Worm (Caenorhabditis elegans) whole organism, mixed stage, embryonic: ENCODE data around the gene R06F6.14.

Experiments used
- M03D4.4 ChIP-seq: sonication (generic microtip); optimal IDR thresholded peaks from 2 replicates; lab custom pipeline; 2017; ENCODE audit warnings: mild to moderate bottlenecking, missing genetic modification characterization, missing compliant biosample characterization
- bed-3 ChIP-seq: fragments of 200-800 bp; sonication (Bioruptor generic); optimal IDR thresholded peaks from 3 replicates; lab custom pipeline; 2018; ENCODE audit warnings: mild to moderate bottlenecking, missing genetic modification characterization, moderate library complexity, missing compliant biosample characterization
- blmp-1 ChIP-seq: fragments of 150-350 bp; optimal IDR thresholded peaks from 2 replicates; lab custom pipeline; 2014; ENCODE audit warnings: missing biosample characterization, missing genetic modification characterization
- ceh-39 ChIP-seq: fragments of 150-350 bp; optimal IDR thresholded peaks from 2 replicates; lab custom pipeline; 2014; ENCODE audit warnings: missing biosample characterization, missing genetic modification characterization
- ceh-43 ChIP-seq: fragments of 200-800 bp; sonication (Bioruptor generic); optimal IDR thresholded peaks from 2 replicates; lab custom pipeline; 2018; ENCODE audit warnings: mild to moderate bottlenecking, missing genetic modification characterization, moderate library complexity, missing compliant biosample characterization
- ceh-83 ChIP-seq: fragments of 200-800 bp; sonication (Bioruptor generic); optimal IDR thresholded peaks from 2 replicates; lab custom pipeline; 2018; ENCODE audit warnings: mild to moderate bottlenecking, missing genetic modification characterization, missing compliant biosample characterization
- ces-1 ChIP-seq: fragments of 150-350 bp; optimal IDR thresholded peaks from 2 replicates; lab custom pipeline; 2014; ENCODE audit warnings: missing biosample characterization, missing genetic modification reagents, missing genetic modification characterization
- cnd-1 ChIP-seq: fragments of 200-800 bp; sonication (Bioruptor generic); optimal IDR thresholded peaks from 2 replicates; lab custom pipeline; 2018; ENCODE audit warnings: mild to moderate bottlenecking, missing genetic modification characterization, missing compliant biosample characterization
- drap-1 ChIP-seq: fragments of 200-800 bp; sonication (Bioruptor generic); optimal IDR thresholded peaks from 3 replicates; lab custom pipeline; 2018; ENCODE audit warnings: mild to moderate bottlenecking, missing genetic modification characterization, missing compliant biosample characterization
- elt-1 ChIP-seq: sonication (generic microtip); optimal IDR thresholded peaks from 2 replicates; lab custom pipeline; 2017; ENCODE audit warnings: missing genetic modification characterization, mild to moderate bottlenecking, missing compliant biosample characterization, antibody characterized with exemption, moderate library complexity, borderline replicate concordance; ENCODE audit not compliant: insufficient read depth
- elt-3 ChIP-seq: fragments of 150-350 bp; optimal IDR thresholded peaks from 2 replicates; lab custom pipeline; 2014; ENCODE audit warnings: missing biosample characterization, missing genetic modification characterization
- flh-1 ChIP-seq: fragments of 200-800 bp; sonication (Bioruptor generic); optimal IDR thresholded peaks from 2 replicates; lab custom pipeline; 2018; ENCODE audit warnings: mild to moderate bottlenecking, missing genetic modification characterization, moderate library complexity, missing compliant biosample characterization
- ham-2 ChIP-seq: fragments of 200-800 bp; sonication (Bioruptor generic); optimal IDR thresholded peaks from 2 replicates; lab custom pipeline; 2018; ENCODE audit warnings: mild to moderate bottlenecking, missing genetic modification characterization, missing compliant biosample characterization
- hlh-1 ChIP-seq: fragments of 150-350 bp; optimal IDR thresholded peaks from 2 replicates; lab custom pipeline; 2014; ENCODE audit warnings: missing biosample characterization, missing genetic modification reagents, missing genetic modification characterization
- lin-13 ChIP-seq: fragments of 150-350 bp; optimal IDR thresholded peaks from 2 replicates; lab custom pipeline; 2014; ENCODE audit warnings: missing biosample characterization, missing genetic modification characterization
- lin-32 ChIP-seq: fragments of 200-800 bp; sonication (Bioruptor generic); optimal IDR thresholded peaks from 2 replicates; lab custom pipeline; 2018; ENCODE audit warnings: mild to moderate bottlenecking, missing genetic modification characterization, missing compliant biosample characterization
- lsy-2 ChIP-seq: fragments of 150-350 bp; optimal IDR thresholded peaks from 2 replicates; lab custom pipeline; 2014; ENCODE audit warnings: missing biosample characterization, missing genetic modification characterization
- mab-5 ChIP-seq: fragments of 150-350 bp; optimal IDR thresholded peaks from 2 replicates; lab custom pipeline; 2014; ENCODE audit warnings: missing biosample characterization, missing genetic modification characterization
- mep-1 ChIP-seq: fragments of 150-350 bp; optimal IDR thresholded peaks from 2 replicates; lab custom pipeline; 2017; ENCODE audit warnings: missing biosample characterization, missing genetic modification reagents, missing genetic modification characterization, inconsistent platforms
- mls-2 ChIP-seq: sonication (generic microtip); optimal IDR thresholded peaks from 2 replicates; lab custom pipeline; 2016; ENCODE audit warnings: mild to moderate bottlenecking, missing genetic modification characterization, moderate library complexity, missing compliant biosample characterization
- nhr-12 ChIP-seq: fragments of 150-350 bp; optimal IDR thresholded peaks from 2 replicates; lab custom pipeline; 2014; ENCODE audit warnings: missing biosample characterization, missing genetic modification characterization
- nhr-2 ChIP-seq: fragments of 150-350 bp; optimal IDR thresholded peaks from 2 replicates; lab custom pipeline; 2014; ENCODE audit warnings: missing biosample characterization, missing genetic modification characterization
- nhr-237 ChIP-seq: fragments of 150-350 bp; optimal IDR thresholded peaks from 2 replicates; lab custom pipeline; 2014; ENCODE audit warnings: missing biosample characterization, missing genetic modification characterization
- nhr-28 ChIP-seq: fragments of 150-350 bp; optimal IDR thresholded peaks from 2 replicates; lab custom pipeline; 2014; ENCODE audit warnings: missing biosample characterization, missing genetic modification characterization
- nhr-76 ChIP-seq: sonication (generic microtip); optimal IDR thresholded peaks from 2 replicates; lab custom pipeline; 2017; ENCODE audit warnings: missing biosample characterization, missing genetic modification characterization
- pha-4 ChIP-seq: fragments of 150-350 bp; optimal IDR thresholded peaks from 2 replicates; lab custom pipeline; 2018; ENCODE audit warnings: missing biosample characterization, missing genetic modification reagents, missing genetic modification characterization
- sem-2 ChIP-seq: fragments of 200-800 bp; sonication (Bioruptor generic); optimal IDR thresholded peaks from 2 replicates; lab custom pipeline; 2018; ENCODE audit warnings: mild to moderate bottlenecking, missing genetic modification characterization, missing compliant biosample characterization
- snpc-4 ChIP-seq: fragments of 150-350 bp; optimal IDR thresholded peaks from 2 replicates; lab custom pipeline; 2014; ENCODE audit warnings: missing biosample characterization, missing genetic modification characterization
- sptf-1 ChIP-seq: sonication (generic microtip); optimal IDR thresholded peaks from 2 replicates; lab custom pipeline; 2017; ENCODE audit warnings: mild to moderate bottlenecking, missing genetic modification characterization, moderate library complexity, missing compliant biosample characterization
- tbx-8 ChIP-seq: fragments of 200-800 bp; sonication (Bioruptor generic); optimal IDR thresholded peaks from 2 replicates; lab custom pipeline; 2018; ENCODE audit warnings: mild to moderate bottlenecking, missing genetic modification characterization, moderate library complexity, missing compliant biosample characterization
- unc-120 ChIP-seq: sonication (generic microtip); optimal IDR thresholded peaks from 2 replicates; lab custom pipeline; 2017; ENCODE audit warnings: missing genetic modification characterization, missing compliant biosample characterization; ENCODE audit not compliant: poor library complexity, severe bottlenecking
- unc-39 ChIP-seq: fragments of 150-350 bp; optimal IDR thresholded peaks from 2 replicates; lab custom pipeline; 2014; ENCODE audit warnings: missing biosample characterization, missing genetic modification characterization
- unc-62 ChIP-seq: fragments of 150-350 bp; optimal IDR thresholded peaks from 2 replicates; lab custom pipeline; 2014; ENCODE audit warnings: missing biosample characterization, missing genetic modification reagents, missing genetic modification characterization
- zip-8 ChIP-seq: fragments of 150-350 bp; optimal IDR thresholded peaks from 2 replicates; lab custom pipeline; 2014; ENCODE audit warnings: missing biosample characterization, missing genetic modification characterization
- ztf-11 ChIP-seq: fragments of 150-350 bp; optimal IDR thresholded peaks from 2 replicates; lab custom pipeline; 2014; ENCODE audit warnings: missing biosample characterization, missing genetic modification characterization

Gene R06F6.14

ce11 chrII:10840067-10840466, 31.0 kb downstream of the R06F6.14 start:
- TF ChIP-seq lsy-2 = peak; percentile 59
- TF ChIP-seq lin-13 = peak; percentile 74
- no peak for TF ChIP-seq nhr-12 (tag; lab: Kevin White, UChicago)
- no peak for TF ChIP-seq ces-1
- TF ChIP-seq elt-3 (tag; lab: Kevin White, UChicago) = no peak
- no peak for TF ChIP-seq snpc-4
- no peak for TF ChIP-seq blmp-1 (tag; lab: Kevin White, UChicago)
- TF ChIP-seq nhr-237 (tag; lab: Kevin White, UChicago) = no peak
- TF ChIP-seq ztf-11 = peak; percentile 49
- peak; percentile 63 for TF ChIP-seq nhr-28 (tag; lab: Kevin White, UChicago)
- no peak for TF ChIP-seq mab-5 (tag; lab: Kevin White, UChicago)
- TF ChIP-seq unc-39 = peak; percentile 43
- TF ChIP-seq mls-2 = peak; percentile 98
- peak; percentile 97 for TF ChIP-seq cnd-1
- TF ChIP-seq ham-2 (GFP tag; lab: Kevin White, UChicago) = peak; percentile 91
- TF ChIP-seq sem-2 (GFP tag; lab: Kevin White, UChicago) = peak; percentile 94
- peak; percentile 84 for TF ChIP-seq unc-120 (tag; lab: Kevin White, UChicago)
- TF ChIP-seq lin-32 (GFP tag; lab: Kevin White, UChicago) = peak; percentile 90
- TF ChIP-seq zip-8 (tag; lab: Kevin White, UChicago) = no peak
- peak; percentile 83 for TF ChIP-seq flh-1 (GFP tag; lab: Kevin White, UChicago)
- TF ChIP-seq drap-1 (GFP tag; lab: Kevin White, UChicago) = peak; percentile 94
- TF ChIP-seq elt-1 = no peak
- peak; percentile 12 for TF ChIP-seq unc-62 (GFP tag; lab: Kevin White, UChicago)
- TF ChIP-seq M03D4.4 (tag; lab: Kevin White, UChicago) = peak; percentile 95
- peak; percentile 83 for TF ChIP-seq pha-4 (tag; lab: Kevin White, UChicago)
- no peak for TF ChIP-seq nhr-76
- TF ChIP-seq ceh-39 (tag; lab: Kevin White, UChicago) = peak; percentile 33
- peak; percentile 92 for TF ChIP-seq ceh-43 (GFP tag; lab: Kevin White, UChicago)
- TF ChIP-seq nhr-2 (tag; lab: Kevin White, UChicago) = no peak
- peak; percentile 97 for TF ChIP-seq tbx-8 (GFP tag; lab: Kevin White, UChicago)
- peak; percentile 99 for TF ChIP-seq ceh-83
- TF ChIP-seq hlh-1 (tag; lab: Kevin White, UChicago) = peak; percentile 23
- peak; percentile 82 for TF ChIP-seq bed-3
- peak; percentile 96 for TF ChIP-seq sptf-1
- peak; percentile 23 for TF ChIP-seq mep-1 (tag; lab: Kevin White, UChicago)
- TF ChIP-seq, all 35 proteins: peak for 24

- TF ChIP-seq nhr-237 (tag; lab: Kevin White, UChicago) (no peak), lin-13 (no peak), flh-1 (GFP tag; lab: Kevin White, UChicago) (no peak), mab-5 (tag; lab: Kevin White, UChicago) (no peak), nhr-2 (tag; lab: Kevin White, UChicago) (no peak)
These were observed 34.4 kb downstream of the R06F6.14 start, which contains the start of gene M106.8 for ce11 chrII:10843527-10843926. TSS of gene M106.8 (minus strand) at chrII:10843627.

DNA sequence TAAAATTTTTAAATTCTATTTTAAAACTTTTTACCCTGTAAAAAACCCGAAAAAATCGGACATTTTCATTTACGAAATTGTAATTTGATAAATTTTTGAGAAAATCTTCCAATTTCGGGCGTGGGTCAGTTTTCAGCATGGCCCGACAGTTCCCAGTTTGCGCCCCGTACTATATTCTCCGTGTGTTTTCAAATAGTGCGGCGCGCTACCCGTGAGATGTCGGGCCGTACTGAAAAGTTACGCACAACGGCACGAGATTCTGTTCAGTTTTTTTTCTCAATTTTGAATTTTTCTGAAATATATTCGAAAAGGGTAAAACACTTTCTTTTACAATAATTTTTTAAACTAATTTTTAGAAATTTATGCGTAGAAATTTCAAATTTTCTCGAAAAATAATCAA, 38.0 kb downstream of the R06F6.14 start:
- no peak for TF ChIP-seq lin-13
- TF ChIP-seq blmp-1 (tag; lab: Kevin White, UChicago) = no peak
- TF ChIP-seq unc-120 (tag; lab: Kevin White, UChicago) = no peak
- no peak for TF ChIP-seq mab-5 (tag; lab: Kevin White, UChicago)
- no peak for TF ChIP-seq nhr-76
- TF ChIP-seq ceh-83 = no peak
- no peak for TF ChIP-seq nhr-28 (tag; lab: Kevin White, UChicago)
- TF ChIP-seq cnd-1 = no peak
- TF ChIP-seq bed-3 = no peak
- TF ChIP-seq flh-1 (GFP tag; lab: Kevin White, UChicago) = no peak
- TF ChIP-seq elt-3 (tag; lab: Kevin White, UChicago) = no peak
- TF ChIP-seq sem-2 (GFP tag; lab: Kevin White, UChicago) = no peak
- TF ChIP-seq zip-8 (tag; lab: Kevin White, UChicago) = no peak
- no peak for TF ChIP-seq lin-32 (GFP tag; lab: Kevin White, UChicago)
- TF ChIP-seq ceh-43 (GFP tag; lab: Kevin White, UChicago) = no peak
- TF ChIP-seq nhr-2 (tag; lab: Kevin White, UChicago) = no peak
